Fruit fly (Drosophila melanogaster) whole organism, embryonic: ENCODE results near the gene Acp32CD.
A peak's percentile ranks its signal among the peaks of the same experiment; 100 is the strongest.

Experiments
- ATbp ChIP-seq: fragments of 200-800 bp; sonication (Bioruptor generic); optimal IDR thresholded peaks from 2 replicates; lab custom pipeline; 2017; ENCODE audit warnings: missing biosample characterization, mild to moderate bottlenecking, missing genetic modification characterization, missing genetic modification reagents
- Bdp1 ChIP-seq: fragments of 200-800 bp; sonication (Bioruptor generic); optimal IDR thresholded peaks from 3 replicates; lab custom pipeline; 2016; ENCODE audit warnings: missing biosample characterization, missing genetic modification characterization
- CG10654 ChIP-seq: fragments of 200-800 bp; sonication (Bioruptor generic); optimal IDR thresholded peaks from 2 replicates; lab custom pipeline; 2016; ENCODE audit warnings: missing biosample characterization, missing genetic modification characterization
- CG13424 ChIP-seq: fragments of 200-800 bp; sonication (Bioruptor generic); optimal IDR thresholded peaks from 2 replicates; lab custom pipeline; 2019; ENCODE audit warnings: missing biosample characterization, mild to moderate bottlenecking, missing genetic modification characterization, moderate library complexity
- CG17385 ChIP-seq: fragments of 200-800 bp; sonication (Bioruptor generic); optimal IDR thresholded peaks from 3 replicates; lab custom pipeline; 2018; ENCODE audit warnings: missing biosample characterization, mild to moderate bottlenecking, missing genetic modification characterization
- CG1792 ChIP-seq: fragments of 200-800 bp; sonication (Bioruptor generic); optimal IDR thresholded peaks from 2 replicates; lab custom pipeline; 2016; ENCODE audit warnings: missing biosample characterization, missing genetic modification characterization
- CG2678 ChIP-seq: fragments of 200-800 bp; sonication (Bioruptor generic); optimal IDR thresholded peaks from 3 replicates; lab custom pipeline; 2019; ENCODE audit warnings: missing biosample characterization, mild to moderate bottlenecking, missing genetic modification characterization, moderate library complexity
- CG2875 ChIP-seq: fragments of 200-800 bp; sonication (Bioruptor generic); optimal IDR thresholded peaks from 2 replicates; lab custom pipeline; 2017; ENCODE audit warnings: missing biosample characterization, mild to moderate bottlenecking, missing genetic modification characterization, missing genetic modification reagents
- CG31388 ChIP-seq: fragments of 200-800 bp; sonication (Bioruptor generic); optimal IDR thresholded peaks from 2 replicates; lab custom pipeline; 2016; ENCODE audit warnings: missing biosample characterization, missing genetic modification characterization
- CG32767 ChIP-seq: fragments of 200-800 bp; sonication (Bioruptor generic); IDR thresholded peaks from 2 replicates; pipeline ENCODE4 v1.3.6; 2022; ENCODE audit warnings: missing biosample characterization, missing genetic modification characterization
- CG34376 ChIP-seq: fragments of 200-800 bp; sonication (Bioruptor generic); optimal IDR thresholded peaks from 2 replicates; lab custom pipeline; 2018; ENCODE audit warnings: missing biosample characterization, mild to moderate bottlenecking, missing genetic modification characterization
- CG6175 ChIP-seq: fragments of 200-800 bp; sonication (Bioruptor generic); IDR thresholded peaks from 3 replicates; pipeline ENCODE4 v1.3.6; 2022; ENCODE audit warnings: missing biosample characterization, missing genetic modification characterization
- CG7271 ChIP-seq: fragments of 200-800 bp; sonication (Bioruptor generic); optimal IDR thresholded peaks from 2 replicates; lab custom pipeline; 2018; ENCODE audit warnings: missing biosample characterization, mild to moderate bottlenecking, missing genetic modification characterization, moderate library complexity
- CG7786 ChIP-seq: fragments of 200-800 bp; sonication (Bioruptor generic); optimal IDR thresholded peaks from 2 replicates; lab custom pipeline; 2016; ENCODE audit warnings: missing biosample characterization, missing genetic modification characterization
- CG7839 ChIP-seq: fragments of 200-800 bp; sonication (Bioruptor generic); optimal IDR thresholded peaks from 3 replicates; lab custom pipeline; 2018; ENCODE audit warnings: missing biosample characterization, mild to moderate bottlenecking, missing genetic modification characterization, moderate library complexity
- CG8944 ChIP-seq: fragments of 200-800 bp; sonication (Bioruptor generic); optimal IDR thresholded peaks from 3 replicates; lab custom pipeline; 2016; ENCODE audit warnings: missing biosample characterization, missing genetic modification characterization
- CG9876 ChIP-seq: fragments of 200-800 bp; sonication (Bioruptor generic); optimal IDR thresholded peaks from 2 replicates; lab custom pipeline; 2016; ENCODE audit warnings: missing biosample characterization, missing genetic modification characterization
- CkIIα-i1 ChIP-seq: fragments of 200-800 bp; sonication (Bioruptor generic); IDR thresholded peaks from 2 replicates; pipeline ENCODE4 v1.3.6; 2022; ENCODE audit warnings: missing biosample characterization, missing genetic modification characterization
- Eip74EF ChIP-seq, 2 experiments: fragments of 200-800 bp in 1 of 2; fragments of >200 bp in 1 of 2; sonication (Bioruptor generic) in 1 of 2; optimal IDR thresholded peaks; 2 replicates each; lab custom pipeline; 2017 to 2019; ENCODE audit warnings: missing biosample characterization in 2 of 2, missing genetic modification characterization in 2 of 2, mild to moderate bottlenecking in 1 of 2, moderate library complexity in 1 of 2
- Ets97D ChIP-seq: fragments of 200-800 bp; sonication (Bioruptor generic); optimal IDR thresholded peaks from 3 replicates; lab custom pipeline; 2016; ENCODE audit warnings: missing biosample characterization, missing genetic modification characterization
- Gsc ChIP-seq: fragments of 200-800 bp; sonication (Bioruptor generic); IDR thresholded peaks from 2 replicates; pipeline ENCODE4 v1.3.6; 2022; ENCODE audit warnings: missing biosample characterization, missing genetic modification characterization
- HLH4C ChIP-seq: fragments of 200-800 bp; sonication (Bioruptor generic); IDR thresholded peaks from 3 replicates; pipeline ENCODE4 v1.3.6; 2022; ENCODE audit warnings: missing biosample characterization, missing genetic modification characterization; ENCODE audit not compliant: partially characterized antibody
- Hmx ChIP-seq: fragments of 200-800 bp; sonication (Bioruptor generic); optimal IDR thresholded peaks from 2 replicates; lab custom pipeline; 2016; ENCODE audit warnings: missing biosample characterization, missing genetic modification characterization
- NC2α ChIP-seq: fragments of 200-800 bp; sonication (Bioruptor generic); optimal IDR thresholded peaks from 2 replicates; lab custom pipeline; 2016; ENCODE audit warnings: missing biosample characterization, missing genetic modification characterization
- Neu2 ChIP-seq: fragments of 200-800 bp; sonication (Bioruptor generic); optimal IDR thresholded peaks from 3 replicates; lab custom pipeline; 2016; ENCODE audit warnings: missing biosample characterization, missing genetic modification characterization, borderline replicate concordance
- Ssrp ChIP-seq: fragments of 200-800 bp; sonication (Bioruptor generic); optimal IDR thresholded peaks from 2 replicates; lab custom pipeline; 2018; ENCODE audit warnings: missing biosample characterization, mild to moderate bottlenecking, missing genetic modification characterization, moderate library complexity
- YL-1 ChIP-seq: fragments of 200-800 bp; sonication (Bioruptor generic); optimal IDR thresholded peaks from 3 replicates; lab custom pipeline; 2017; ENCODE audit warnings: missing biosample characterization, mild to moderate bottlenecking, missing genetic modification characterization
- ash1 ChIP-seq: fragments of 200-800 bp; sonication (Bioruptor generic); optimal IDR thresholded peaks from 2 replicates; lab custom pipeline; 2018; ENCODE audit warnings: missing biosample characterization, mild to moderate bottlenecking, missing genetic modification characterization
- btn ChIP-seq: fragments of 200-800 bp; sonication (Bioruptor generic); optimal IDR thresholded peaks from 2 replicates; lab custom pipeline; 2016; ENCODE audit warnings: missing biosample characterization, missing genetic modification characterization
- cad ChIP-seq: fragments of >200 bp; optimal IDR thresholded peaks from 2 replicates; lab custom pipeline; 2017; ENCODE audit warnings: missing biosample characterization, missing genetic modification characterization
- cg ChIP-seq: fragments of 200-800 bp; sonication (Bioruptor generic); optimal IDR thresholded peaks from 3 replicates; lab custom pipeline; 2019; ENCODE audit warnings: missing biosample characterization, mild to moderate bottlenecking, missing genetic modification characterization, moderate library complexity
- chif ChIP-seq, 2 experiments: fragments of 200-800 bp; sonication (Bioruptor generic); optimal IDR thresholded peaks; 3 replicates each; lab custom pipeline; 2016; ENCODE audit warnings: missing biosample characterization in 2 of 2, missing genetic modification characterization in 2 of 2
- crp ChIP-seq, 2 experiments: fragments of 200-800 bp; sonication (Bioruptor generic); optimal IDR thresholded peaks; 2 replicates in 1 of 2; 3 replicates in 1 of 2; lab custom pipeline; 2017; ENCODE audit warnings: missing biosample characterization in 2 of 2, missing genetic modification characterization in 2 of 2, mild to moderate bottlenecking in 1 of 2, moderate library complexity in 1 of 2
- da ChIP-seq: fragments of 200-800 bp; sonication (Bioruptor generic); optimal IDR thresholded peaks from 2 replicates; lab custom pipeline; 2016; ENCODE audit warnings: missing biosample characterization, missing genetic modification characterization
- dati ChIP-seq: fragments of 200-800 bp; sonication (Bioruptor generic); IDR thresholded peaks from 2 replicates; pipeline ENCODE4 v1.3.6; 2022; ENCODE audit warnings: missing biosample characterization, missing genetic modification characterization
- dimm ChIP-seq: fragments of 200-800 bp; sonication (Bioruptor generic); IDR thresholded peaks from 2 replicates; pipeline ENCODE4 v1.3.6; 2022; ENCODE audit warnings: missing biosample characterization, missing genetic modification characterization
- fru ChIP-seq: fragments of >200 bp; optimal IDR thresholded peaks from 2 replicates; lab custom pipeline; 2017
- gem ChIP-seq: fragments of 200-800 bp; sonication (Bioruptor generic); optimal IDR thresholded peaks from 2 replicates; lab custom pipeline; 2019; ENCODE audit warnings: missing biosample characterization, mild to moderate bottlenecking, missing genetic modification characterization, moderate library complexity
- gfzf ChIP-seq: fragments of 200-800 bp; sonication (Bioruptor generic); optimal IDR thresholded peaks from 2 replicates; lab custom pipeline; 2016; ENCODE audit warnings: missing biosample characterization, mild to moderate bottlenecking, missing genetic modification characterization, moderate library complexity
- her ChIP-seq: fragments of 200-800 bp; sonication (Bioruptor generic); optimal IDR thresholded peaks from 2 replicates; lab custom pipeline; 2016; ENCODE audit warnings: missing biosample characterization, missing genetic modification characterization
- jigr1 ChIP-seq: fragments of 200-800 bp; sonication (Bioruptor generic); IDR thresholded peaks from 3 replicates; pipeline ENCODE4 v1.3.6; 2022; ENCODE audit warnings: missing biosample characterization, missing genetic modification characterization
- lilli ChIP-seq: fragments of 200-800 bp; sonication (Bioruptor generic); optimal IDR thresholded peaks from 3 replicates; lab custom pipeline; 2016; ENCODE audit warnings: missing biosample characterization, missing genetic modification characterization
- lola ChIP-seq, 3 experiments: fragments of >200 bp in 2 of 3; fragments of 200-800 bp in 1 of 3; sonication (Bioruptor generic) in 1 of 3; optimal IDR thresholded peaks; 2 replicates each; lab custom pipeline; 2017 to 2019; ENCODE audit warnings: missing biosample characterization in 3 of 3, missing genetic modification characterization in 3 of 3, mild to moderate bottlenecking in 1 of 3, moderate library complexity in 1 of 3
- nau ChIP-seq: fragments of 200-800 bp; sonication (Bioruptor generic); optimal IDR thresholded peaks from 3 replicates; lab custom pipeline; 2017; ENCODE audit warnings: missing biosample characterization, mild to moderate bottlenecking, missing genetic modification characterization, missing genetic modification reagents
- odd ChIP-seq: fragments of 200-800 bp; sonication (Bioruptor generic); optimal IDR thresholded peaks from 2 replicates; lab custom pipeline; 2017; ENCODE audit warnings: missing biosample characterization, mild to moderate bottlenecking, missing genetic modification characterization
- pb ChIP-seq: fragments of 200-800 bp; sonication (Bioruptor generic); optimal IDR thresholded peaks from 3 replicates; lab custom pipeline; 2016; ENCODE audit warnings: missing biosample characterization, missing genetic modification characterization
- psq ChIP-seq: fragments of 200-800 bp; sonication (Bioruptor generic); optimal IDR thresholded peaks from 2 replicates; lab custom pipeline; 2017; ENCODE audit warnings: missing biosample characterization, missing genetic modification characterization
- tna ChIP-seq: fragments of 200-800 bp; sonication (Bioruptor generic); IDR thresholded peaks from 2 replicates; pipeline ENCODE4 v1.3.6; 2022; ENCODE audit warnings: missing biosample characterization, missing genetic modification characterization; ENCODE audit not compliant: partially characterized antibody

Acp32CD gene

DNA sequence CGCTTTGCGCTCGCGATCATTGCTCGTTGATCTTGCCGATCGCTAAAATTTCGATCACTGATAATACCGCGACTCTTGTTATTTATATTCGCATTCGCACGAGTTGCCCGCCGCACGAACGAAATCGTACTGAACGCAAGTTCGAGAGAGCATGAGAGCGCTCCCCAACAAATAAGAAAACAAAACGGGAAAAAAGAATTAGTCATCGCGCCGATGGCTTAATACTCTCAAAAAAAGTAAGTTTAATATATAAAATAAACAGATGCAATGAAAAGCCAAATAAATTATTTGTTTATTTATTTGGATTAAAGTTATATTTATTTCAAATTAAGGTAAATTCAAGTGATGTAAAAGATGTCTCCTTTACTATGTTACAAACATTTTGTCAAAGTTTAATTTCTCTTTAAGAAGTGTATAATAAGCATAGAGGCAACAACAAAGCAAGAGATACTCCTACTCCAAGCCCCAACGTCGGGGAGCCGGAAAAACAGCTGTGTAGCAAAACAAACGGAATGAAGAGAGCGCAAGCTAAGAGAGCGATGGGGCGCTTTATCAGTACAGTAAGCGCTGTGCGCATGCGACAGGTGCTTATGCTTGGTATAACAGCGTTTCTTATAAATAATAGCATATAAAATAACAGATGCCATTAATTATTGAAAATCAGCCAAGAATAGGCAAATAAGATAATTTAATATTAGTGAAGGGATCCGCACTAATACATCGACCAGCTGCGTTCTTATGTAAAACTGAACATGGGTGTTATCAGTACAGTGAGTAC is 42.1 kb downstream of the Acp32CD start (continued):
- TF ChIP-seq CG2678 (tag; lab: Kevin White, UChicago) (peak; percentile 90), Eip74EF (GFP tag; optimal IDR thresholded peaks at IDR 0.05; lab: Kevin White, UChicago) (peak in 1 of 2 experiments; percentile 76), CG1792 (no peak), cg (GFP tag; lab: Kevin White, UChicago) (no peak), CG8944 (GFP tag; lab: Kevin White, UChicago) (peak; percentile 41), nau (GFP tag; lab: Kevin White, UChicago) (peak; percentile 63), CG6175 (no peak), pb (GFP tag; lab: Kevin White, UChicago) (no peak), da (GFP tag; lab: Kevin White, UChicago) (peak; percentile 27), Neu2 (no peak), dati (GFP tag; lab: Robert Waterston, UW) (no peak), tna (no peak), psq (GFP tag; lab: Kevin White, UChicago) (no peak), CG10654 (GFP tag; lab: Kevin White, UChicago) (peak; percentile 31), Gsc (GFP tag; lab: Robert Waterston, UW) (no peak), jigr1 (peak; percentile 77; the same call in 2 of the 3 replicates), CG17385 (GFP tag; lab: Kevin White, UChicago) (peak; percentile 72), cad (GFP tag; lab: Kevin White, UChicago) (no peak), Bdp1 (GFP tag; lab: Kevin White, UChicago) (peak; percentile 46), NC2α (GFP tag; lab: Kevin White, UChicago) (peak; percentile 46), Ssrp (tag; lab: Kevin White, UChicago) (peak; percentile 68), CG13424 (peak; percentile 73), Hmx (GFP tag; lab: Kevin White, UChicago) (no peak), gem (tag; lab: Kevin White, UChicago) (peak; percentile 79), CG2875 (GFP tag; lab: Kevin White, UChicago) (peak; percentile 60), CG7271 (tag; lab: Kevin White, UChicago) (no peak), chif (GFP tag; optimal IDR thresholded peaks at IDR 0.05; lab: Kevin White, UChicago) (peak; percentile 69 to 84), Ets97D (GFP tag; lab: Kevin White, UChicago) (no peak), lola (GFP tag; optimal IDR thresholded peaks at IDR 0.05; lab: Kevin White, UChicago) (peak in 1 of 3 experiments; percentile 67), CG7786 (GFP tag; lab: Kevin White, UChicago) (peak; percentile 58), YL-1 (GFP tag; lab: Kevin White, UChicago) (peak; percentile 19), CG32767 (GFP tag; lab: Robert Waterston, UW) (peak; percentile 73; the same call in 1 of the 2 replicates), lilli (GFP tag; lab: Kevin White, UChicago) (peak; percentile 77), CkIIα-i1 (no peak), CG9876 (GFP tag; lab: Kevin White, UChicago) (peak; percentile 24), her (GFP tag; lab: Kevin White, UChicago) (peak; percentile 30), ATbp (GFP tag; lab: Kevin White, UChicago) (peak; percentile 69), CG34376 (GFP tag; lab: Kevin White, UChicago) (peak; percentile 53), crp (GFP tag; optimal IDR thresholded peaks at IDR 0.05; lab: Kevin White, UChicago) (peak in 1 of 2 experiments; percentile 46), CG31388 (GFP tag; lab: Kevin White, UChicago) (no peak), fru (no peak), dimm (GFP tag; lab: Robert Waterston, UW) (0 out of 2 replicates have a peak, but pooled peaks have one; percentile 8), btn (GFP tag; lab: Kevin White, UChicago) (no peak), HLH4C (GFP tag; lab: Robert Waterston, UW) (no peak), CG7839 (tag; lab: Kevin White, UChicago) (peak; percentile 86), ash1 (GFP tag; lab: Kevin White, UChicago) (no peak), odd (peak; percentile 47), gfzf (no peak)
